In genomic region chrII:14077823-14078222, ce11 we compare ENCODE assay signal across 3 worm cellular contexts.
TF ChIP-seq lines count a peak whose summit lies in the region.

No protein-coding gene starts in this region.

TF ChIP-seq in whole organism, L4 larva, 104 proteins besides CTCF, POLR2A, EP300 and RAD21:
- no peak for TF ChIP-seq Y75B8A.6 (GFP tag; IDR thresholded peaks at IDR 0.05; lab: Robert Waterston, UW)
- TF ChIP-seq set-16 (GFP tag; IDR thresholded peaks at IDR 0.05; lab: Robert Waterston, UW): peak; percentile 89

TF ChIP-seq in whole organism, late embryonic, 69 proteins besides CTCF, POLR2A, EP300 and RAD21:
- TF ChIP-seq unc-3 (GFP tag; conservative IDR thresholded peaks at IDR 0.05; lab: Robert Waterston, UW) (no peak), unc-3 (tag; optimal IDR thresholded peaks at IDR 0.05; lab: Kevin White, UChicago) (no peak), pag-3 (tag; optimal IDR thresholded peaks at IDR 0.05; lab: Kevin White, UChicago; ENCODE audit: borderline replicate concordance) (no peak), ceh-18 (tag; optimal IDR thresholded peaks at IDR 0.05; lab: Kevin White, UChicago) (no peak), Y22D7AL.16 (tag; optimal IDR thresholded peaks at IDR 0.05; lab: Kevin White, UChicago) (no peak), mec-3 (tag; optimal IDR thresholded peaks at IDR 0.05; lab: Kevin White, UChicago; ENCODE audit: borderline replicate concordance) (peak; percentile 4)

TF ChIP-seq in whole organism, young adult, 124 proteins besides CTCF, POLR2A, EP300 and RAD21:
- peak; percentile 61; the same call in 1 of the 2 replicates for TF ChIP-seq egrh-3 (GFP tag; IDR thresholded peaks at IDR 0.05; lab: Robert Waterston, UW)
- TF ChIP-seq B0035.1 (tag; optimal IDR thresholded peaks at IDR 0.05; lab: Kevin White, UChicago): no peak
- TF ChIP-seq zfh-2 (GFP tag; conservative IDR thresholded peaks at IDR 0.05; lab: Robert Waterston, UW): peak; percentile 83
